Worm (Caenorhabditis elegans) whole organism, mixed stage, embryonic: ENCODE results near the gene C24H11.1.

ENCODE experiments used
- blmp-1 ChIP-seq: fragments of 150-350 bp; optimal IDR thresholded peaks from 2 replicates; lab custom pipeline; 2014; ENCODE audit warnings: missing biosample characterization, missing genetic modification characterization
- ceh-39 ChIP-seq: fragments of 150-350 bp; optimal IDR thresholded peaks from 2 replicates; lab custom pipeline; 2014; ENCODE audit warnings: missing biosample characterization, missing genetic modification characterization
- ceh-83 ChIP-seq: fragments of 200-800 bp; sonication (Bioruptor generic); optimal IDR thresholded peaks from 2 replicates; lab custom pipeline; 2018; ENCODE audit warnings: mild to moderate bottlenecking, missing genetic modification characterization, missing compliant biosample characterization
- lin-32 ChIP-seq: fragments of 200-800 bp; sonication (Bioruptor generic); optimal IDR thresholded peaks from 2 replicates; lab custom pipeline; 2018; ENCODE audit warnings: mild to moderate bottlenecking, missing genetic modification characterization, missing compliant biosample characterization
- lsy-2 ChIP-seq: fragments of 150-350 bp; optimal IDR thresholded peaks from 2 replicates; lab custom pipeline; 2014; ENCODE audit warnings: missing biosample characterization, missing genetic modification characterization
- nhr-12 ChIP-seq: fragments of 150-350 bp; optimal IDR thresholded peaks from 2 replicates; lab custom pipeline; 2014; ENCODE audit warnings: missing biosample characterization, missing genetic modification characterization
- nhr-28 ChIP-seq: fragments of 150-350 bp; optimal IDR thresholded peaks from 2 replicates; lab custom pipeline; 2014; ENCODE audit warnings: missing biosample characterization, missing genetic modification characterization
- nhr-76 ChIP-seq: sonication (generic microtip); optimal IDR thresholded peaks from 2 replicates; lab custom pipeline; 2017; ENCODE audit warnings: missing biosample characterization, missing genetic modification characterization
- unc-39 ChIP-seq: fragments of 150-350 bp; optimal IDR thresholded peaks from 2 replicates; lab custom pipeline; 2014; ENCODE audit warnings: missing biosample characterization, missing genetic modification characterization
- unc-62 ChIP-seq: fragments of 150-350 bp; optimal IDR thresholded peaks from 2 replicates; lab custom pipeline; 2014; ENCODE audit warnings: missing biosample characterization, missing genetic modification reagents, missing genetic modification characterization
- ztf-11 ChIP-seq: fragments of 150-350 bp; optimal IDR thresholded peaks from 2 replicates; lab custom pipeline; 2014; ENCODE audit warnings: missing biosample characterization, missing genetic modification characterization

ce11 chrIII:11806695-11807094 is 19.2 kb downstream of the C24H11.1 start, which contains the start of gene C18D11.7:
- TF ChIP-seq nhr-28 (tag; lab: Kevin White, UChicago) = no peak
- TF ChIP-seq nhr-76 (tag; lab: Kevin White, UChicago) = no peak
- no peak for TF ChIP-seq unc-39
- TF ChIP-seq ceh-83 (GFP tag; lab: Kevin White, UChicago) = no peak
- TF ChIP-seq nhr-12 (tag; lab: Kevin White, UChicago) = no peak
- TF ChIP-seq blmp-1 (tag; lab: Kevin White, UChicago) = no peak
- no peak for TF ChIP-seq lsy-2 (tag; lab: Kevin White, UChicago)
- TF ChIP-seq ceh-39 (tag; lab: Kevin White, UChicago) = no peak
- TF ChIP-seq unc-62 (GFP tag; lab: Kevin White, UChicago) = no peak
- no peak for TF ChIP-seq lin-32 (GFP tag; lab: Kevin White, UChicago)
- TF ChIP-seq ztf-11 (tag; lab: Kevin White, UChicago) = no peak
